Worm (Caenorhabditis elegans) whole organism, late embryonic: Measurements from ENCODE around the gene dgk-1.

Source experiments
- C08G9.2 ChIP-seq: sonication (generic microtip); optimal IDR thresholded peaks from 2 replicates; lab custom pipeline; 2016; ENCODE audit warnings: mild to moderate bottlenecking, missing genetic modification characterization, moderate library complexity, missing compliant biosample characterization
- C38D4.7 ChIP-seq: fragments of 200-800 bp; sonication (Bioruptor generic); optimal IDR thresholded peaks from 2 replicates; lab custom pipeline; 2018; ENCODE audit warnings: mild to moderate bottlenecking, missing genetic modification characterization, moderate library complexity, missing compliant biosample characterization
- F13H6.1 ChIP-seq: sonication (generic microtip); optimal IDR thresholded peaks from 2 replicates; lab custom pipeline; 2016; ENCODE audit warnings: missing genetic modification characterization, missing compliant biosample characterization
- K09A11.1 ChIP-seq: sonication (generic microtip); optimal IDR thresholded peaks from 2 replicates; lab custom pipeline; 2017; ENCODE audit warnings: antibody characterized with exemption, mild to moderate bottlenecking, missing genetic modification characterization, missing compliant biosample characterization; ENCODE audit not compliant: insufficient read depth
- T23F11.4 ChIP-seq: fragments of 200-800 bp; sonication (Bioruptor generic); optimal IDR thresholded peaks from 2 replicates; lab custom pipeline; 2018; ENCODE audit warnings: mild to moderate bottlenecking, missing genetic modification characterization, missing compliant biosample characterization
- Y22D7AL.16 ChIP-seq: sonication (generic microtip); optimal IDR thresholded peaks from 2 replicates; lab custom pipeline; 2016; ENCODE audit warnings: missing genetic modification characterization, missing compliant biosample characterization
- ahr-1 ChIP-seq: sonication (generic microtip); optimal IDR thresholded peaks from 2 replicates; lab custom pipeline; 2016; ENCODE audit warnings: missing genetic modification characterization, missing compliant biosample characterization
- ceh-14 ChIP-seq: sonication (generic microtip); optimal IDR thresholded peaks from 2 replicates; lab custom pipeline; 2016; ENCODE audit warnings: missing genotype, missing genetic modification characterization, missing compliant biosample characterization
- ceh-18 ChIP-seq: sonication (generic microtip); optimal IDR thresholded peaks from 2 replicates; lab custom pipeline; 2016; ENCODE audit warnings: missing genetic modification characterization, missing compliant biosample characterization
- ceh-19 ChIP-seq: fragments of 200-800 bp; sonication (Bioruptor generic); optimal IDR thresholded peaks from 2 replicates; lab custom pipeline; 2018; ENCODE audit warnings: mild to moderate bottlenecking, missing genetic modification characterization, missing compliant biosample characterization
- ceh-2 ChIP-seq: sonication (generic microtip); optimal IDR thresholded peaks from 2 replicates; lab custom pipeline; 2016; ENCODE audit warnings: missing genotype, missing genetic modification characterization, missing compliant biosample characterization
- ceh-22 ChIP-seq: sonication (generic microtip); optimal IDR thresholded peaks from 2 replicates; lab custom pipeline; 2017; ENCODE audit warnings: missing biosample characterization, missing genetic modification characterization
- ceh-24 ChIP-seq: sonication (generic microtip); optimal IDR thresholded peaks from 2 replicates; lab custom pipeline; 2016; ENCODE audit warnings: mild to moderate bottlenecking, missing genetic modification characterization, missing compliant biosample characterization
- ceh-31 ChIP-seq: sonication (generic microtip); optimal IDR thresholded peaks from 2 replicates; lab custom pipeline; 2016; ENCODE audit warnings: missing genetic modification characterization, missing compliant biosample characterization
- che-1 ChIP-seq: sonication (generic microtip); optimal IDR thresholded peaks from 2 replicates; lab custom pipeline; 2016; ENCODE audit warnings: mild to moderate bottlenecking, missing genetic modification characterization, missing compliant biosample characterization
- dmd-4 ChIP-seq: sonication (generic microtip); optimal IDR thresholded peaks from 2 replicates; lab custom pipeline; 2016; ENCODE audit warnings: borderline replicate concordance, missing genetic modification characterization, missing compliant biosample characterization
- elt-2 ChIP-seq: sonication (generic microtip); optimal IDR thresholded peaks from 2 replicates; lab custom pipeline; 2016; ENCODE audit warnings: missing genetic modification reagents, missing genetic modification characterization, missing compliant biosample characterization
- ets-4 ChIP-seq: sonication (generic microtip); optimal IDR thresholded peaks from 2 replicates; lab custom pipeline; 2016; ENCODE audit warnings: missing genetic modification characterization, missing compliant biosample characterization
- fax-1 ChIP-seq: sonication (generic microtip); optimal IDR thresholded peaks from 2 replicates; lab custom pipeline; 2016; ENCODE audit warnings: missing genotype, missing genetic modification characterization, missing compliant biosample characterization
- fkh-10 ChIP-seq: fragments of 150-350 bp; optimal IDR thresholded peaks from 2 replicates; lab custom pipeline; 2014; ENCODE audit warnings: missing biosample characterization, missing genetic modification reagents, missing genetic modification characterization
- hlh-13 ChIP-seq: fragments of 200-800 bp; sonication (Bioruptor generic); optimal IDR thresholded peaks from 2 replicates; lab custom pipeline; 2018; ENCODE audit warnings: mild to moderate bottlenecking, missing genetic modification characterization, missing compliant biosample characterization
- hlh-30 ChIP-seq: sonication (generic microtip); optimal IDR thresholded peaks from 2 replicates; lab custom pipeline; 2017; ENCODE audit warnings: antibody characterized with exemption, missing genetic modification characterization, missing compliant biosample characterization; ENCODE audit not compliant: insufficient read depth
- hlh-6 ChIP-seq: sonication (generic microtip); optimal IDR thresholded peaks from 2 replicates; lab custom pipeline; 2016; ENCODE audit warnings: missing genotype, missing genetic modification characterization, missing compliant biosample characterization
- madf-2 ChIP-seq: sonication (generic microtip); optimal IDR thresholded peaks from 2 replicates; lab custom pipeline; 2017; ENCODE audit warnings: missing genetic modification characterization, missing compliant biosample characterization
- mec-3 ChIP-seq: sonication (generic microtip); optimal IDR thresholded peaks from 2 replicates; lab custom pipeline; 2016; ENCODE audit warnings: borderline replicate concordance, missing genetic modification characterization, missing compliant biosample characterization
- nhr-11 ChIP-seq: fragments of 150-350 bp; optimal IDR thresholded peaks from 2 replicates; lab custom pipeline; 2014; ENCODE audit warnings: missing biosample characterization, missing genetic modification characterization
- nhr-232 ChIP-seq: sonication (generic microtip); optimal IDR thresholded peaks from 2 replicates; lab custom pipeline; 2016; ENCODE audit warnings: missing genetic modification characterization, missing compliant biosample characterization
- odd-2 ChIP-seq: sonication (generic microtip); optimal IDR thresholded peaks from 2 replicates; lab custom pipeline; 2017; ENCODE audit warnings: antibody characterized with exemption, mild to moderate bottlenecking, missing genetic modification characterization, missing compliant biosample characterization
- pag-3 ChIP-seq: sonication (generic microtip); optimal IDR thresholded peaks from 2 replicates; lab custom pipeline; 2016; ENCODE audit warnings: missing compliant biosample characterization, missing genetic modification characterization, borderline replicate concordance
- pha-4 ChIP-seq: fragments of 150-350 bp; optimal IDR thresholded peaks from 2 replicates; lab custom pipeline; 2018; ENCODE audit warnings: missing biosample characterization, missing genetic modification reagents, missing genetic modification characterization
- pros-1 ChIP-seq: fragments of 150-350 bp; optimal IDR thresholded peaks from 2 replicates; lab custom pipeline; 2014; ENCODE audit warnings: missing biosample characterization, missing genetic modification reagents, missing genetic modification characterization
- ref-2 ChIP-seq: sonication (generic microtip); optimal IDR thresholded peaks from 2 replicates; lab custom pipeline; 2016; ENCODE audit warnings: missing genetic modification characterization, missing compliant biosample characterization
- rnt-1 ChIP-seq: sonication (generic microtip); optimal IDR thresholded peaks from 2 replicates; lab custom pipeline; 2016; ENCODE audit warnings: missing genetic modification characterization, missing compliant biosample characterization
- sdc-2 ChIP-seq: sonication (generic microtip); optimal IDR thresholded peaks from 2 replicates; lab custom pipeline; 2016; ENCODE audit warnings: missing genotype, missing genetic modification characterization, missing compliant biosample characterization
- sox-2 ChIP-seq: fragments of 200-800 bp; sonication (Bioruptor generic); IDR thresholded peaks from 2 replicates; pipeline ENCODE4 v1.3.6; 2022; ENCODE audit warnings: missing genetic modification reagents, missing genetic modification characterization, missing compliant biosample characterization
- syd-9 ChIP-seq: sonication (generic microtip); optimal IDR thresholded peaks from 2 replicates; lab custom pipeline; 2016; ENCODE audit warnings: mild to moderate bottlenecking, missing genetic modification characterization, moderate library complexity, missing compliant biosample characterization
- tbx-2 ChIP-seq: sonication (generic microtip); optimal IDR thresholded peaks from 2 replicates; lab custom pipeline; 2016; ENCODE audit warnings: missing genetic modification characterization, missing compliant biosample characterization
- tbx-7 ChIP-seq: sonication (generic microtip); optimal IDR thresholded peaks from 2 replicates; lab custom pipeline; 2016; ENCODE audit warnings: missing genotype, missing genetic modification characterization, missing compliant biosample characterization
- unc-3 ChIP-seq, 2 experiments: fragments of 200-800 bp in 1 of 2; sonication (Bioruptor generic) in 1 of 2; sonication (generic microtip) in 1 of 2; conservative IDR thresholded peaks in 1 of 2; optimal IDR thresholded peaks in 1 of 2; 2 replicates each; pipeline versions ENCODE4 v1.3.6 to Lab custom; 2016 to 2022; ENCODE audit warnings: missing compliant biosample characterization in 2 of 2, missing genetic modification characterization in 2 of 2, missing genetic modification reagents in 1 of 2
- unc-55 ChIP-seq: sonication (generic microtip); optimal IDR thresholded peaks from 2 replicates; lab custom pipeline; 2017; ENCODE audit warnings: missing biosample characterization, missing genetic modification reagents, missing genetic modification characterization

dgk-1 gene

ce11 chrX:949466-949865 is 41.8 kb downstream of the dgk-1 start (continued):
- peak; percentile 7 for TF ChIP-seq Y22D7AL.16 (tag; lab: Kevin White, UChicago)
- TF ChIP-seq nhr-11 (tag; lab: Kevin White, UChicago), result no peak
- TF ChIP-seq ceh-19 (GFP tag; lab: Kevin White, UChicago), result peak; percentile 79
- TF ChIP-seq hlh-6 (tag; lab: Kevin White, UChicago), result peak; percentile 57
- TF ChIP-seq ceh-18, result peak; percentile 96
- TF ChIP-seq pag-3 (tag; lab: Kevin White, UChicago), result peak; percentile 81
- peak; percentile 0 for TF ChIP-seq tbx-7 (tag; lab: Kevin White, UChicago)
- TF ChIP-seq fkh-10, result peak; percentile 90
- TF ChIP-seq hlh-13 (GFP tag; lab: Kevin White, UChicago), result no peak
- peak; percentile 28 for TF ChIP-seq ceh-22 (tag; lab: Kevin White, UChicago)
- TF ChIP-seq pha-4 (tag; lab: Kevin White, UChicago), result no peak
- TF ChIP-seq F13H6.1 (tag; lab: Kevin White, UChicago), result peak; percentile 47
- no peak for TF ChIP-seq ahr-1
- no peak for TF ChIP-seq mec-3 (tag; lab: Kevin White, UChicago)
- peak; percentile 96 for TF ChIP-seq rnt-1
- TF ChIP-seq T23F11.4 (GFP tag; lab: Kevin White, UChicago), result peak; percentile 39
- peak; percentile 94 for TF ChIP-seq ref-2 (tag; lab: Kevin White, UChicago)
- peak; percentile 98 for TF ChIP-seq pros-1 (tag; lab: Kevin White, UChicago)
- TF ChIP-seq sox-2 (GFP tag; lab: Robert Waterston, UW), result peak; percentile 56
- peak; percentile 56 for TF ChIP-seq fax-1
- TF ChIP-seq madf-2 (tag; lab: Kevin White, UChicago), result peak; percentile 49
- peak; percentile 42 for TF ChIP-seq ets-4 (tag; lab: Kevin White, UChicago)
- TF ChIP-seq dmd-4 (tag; lab: Kevin White, UChicago), result no peak
- TF ChIP-seq che-1 (tag; lab: Kevin White, UChicago), result no peak
- no peak for TF ChIP-seq C38D4.7 (GFP tag; lab: Kevin White, UChicago)
- TF ChIP-seq hlh-30 (tag; lab: Kevin White, UChicago), result peak; percentile 79
- TF ChIP-seq ceh-31 (tag; lab: Kevin White, UChicago), result peak; percentile 97
- no peak for TF ChIP-seq ceh-24 (tag; lab: Kevin White, UChicago)
- peak; percentile 90 for TF ChIP-seq sdc-2
- peak; percentile 93 for TF ChIP-seq unc-55 (GFP tag; lab: Kevin White, UChicago)

ce11 chrX:948783-949182 is 42.5 kb downstream of the dgk-1 start, which contains the start of gene sms-2:
Gene sms-2, minus strand, starts transcription at chrX:948883.
- TF ChIP-seq nhr-232 (tag; lab: Kevin White, UChicago), result no peak
- TF ChIP-seq tbx-2 (tag; lab: Kevin White, UChicago), result no peak
- TF ChIP-seq ceh-2, result no peak
- TF ChIP-seq, all 69 proteins: peak for 0

ce11 chrX:947885-948284 is 43.4 kb downstream of the dgk-1 start:
- TF ChIP-seq K09A11.1 (tag; lab: Kevin White, UChicago) (no peak), unc-3 (GFP tag; conservative IDR thresholded peaks at IDR 0.05; lab: Robert Waterston, UW) (no peak), unc-3 (tag; optimal IDR thresholded peaks at IDR 0.05; lab: Kevin White, UChicago) (no peak), odd-2 (no peak), pros-1 (tag; lab: Kevin White, UChicago) (no peak), ceh-24 (tag; lab: Kevin White, UChicago) (no peak), hlh-13 (GFP tag; lab: Kevin White, UChicago) (no peak), ceh-14 (tag; lab: Kevin White, UChicago) (no peak), ceh-2 (no peak), C08G9.2 (no peak), ceh-22 (tag; lab: Kevin White, UChicago) (no peak), elt-2 (tag; lab: Kevin White, UChicago) (no peak), syd-9 (tag; lab: Kevin White, UChicago) (no peak)
